Worm (Caenorhabditis elegans) whole organism, L4 larva: Measurements from ENCODE around the gene Y39G8B.10.

ENCODE experiments used
- D1046.2 ChIP-seq: fragments of 200-800 bp; sonication (Bioruptor generic); IDR thresholded peaks from 2 replicates; pipeline ENCODE4 v1.3.6; 2022; ENCODE audit warnings: missing genetic modification characterization, missing compliant biosample characterization
- F44E2.7 ChIP-seq: fragments of 200-800 bp; sonication (Bioruptor generic); IDR thresholded peaks from 2 replicates; pipeline ENCODE4 v2.1.2; 2022; ENCODE audit warnings: missing genetic modification characterization, missing compliant biosample characterization
- T26A8.4 ChIP-seq: fragments of 200-800 bp; sonication (Bioruptor generic); IDR thresholded peaks from 2 replicates; pipeline ENCODE4 v1.3.6; 2022; ENCODE audit warnings: missing genetic modification characterization, missing compliant biosample characterization
- Y105C5A.15 ChIP-seq: fragments of 200-800 bp; sonication (Bioruptor generic); IDR thresholded peaks from 2 replicates; pipeline ENCODE4 v1.3.6; 2022; ENCODE audit warnings: missing genetic modification characterization, missing compliant biosample characterization
- Y48G9A.11 ChIP-seq: fragments of 200-800 bp; sonication (Bioruptor generic); IDR thresholded peaks from 2 replicates; pipeline ENCODE4 v1.3.6; 2022; ENCODE audit warnings: missing genetic modification reagents, missing genetic modification characterization, missing compliant biosample characterization
- aha-1 ChIP-seq: fragments of 150-350 bp; peaks from one replicate; lab custom pipeline; 2014; ENCODE audit warnings: missing biosample characterization, missing genetic modification characterization
- ceh-28 ChIP-seq: fragments of 150-350 bp; optimal IDR thresholded peaks from 2 replicates; lab custom pipeline; 2014; ENCODE audit warnings: missing biosample characterization, missing genetic modification reagents, missing genetic modification characterization
- daf-12 ChIP-seq: fragments of 150-350 bp; optimal IDR thresholded peaks from 2 replicates; lab custom pipeline; 2014; ENCODE audit warnings: missing biosample characterization, missing genetic modification reagents, missing genetic modification characterization
- daf-16 ChIP-seq, 3 experiments: sonication (generic microtip); optimal IDR thresholded peaks; 2 replicates each; lab custom pipeline; 2016 to 2017; ENCODE audit warnings: missing genetic modification characterization in 3 of 3, missing genetic modification reagents in 3 of 3, mild to moderate bottlenecking in 2 of 3, missing compliant biosample characterization in 2 of 3, missing biosample characterization in 1 of 3, moderate library complexity in 1 of 3
- dmd-6 ChIP-seq: fragments of 200-800 bp; sonication (Bioruptor generic); IDR thresholded peaks from 2 replicates; pipeline ENCODE4 v1.3.6; 2022; ENCODE audit warnings: missing genetic modification reagents, missing genetic modification characterization, missing compliant biosample characterization
- dmd-9 ChIP-seq: fragments of 200-800 bp; sonication (Bioruptor generic); IDR thresholded peaks from 2 replicates; pipeline ENCODE4 v1.3.6; 2022; ENCODE audit warnings: missing genetic modification reagents, missing genetic modification characterization, missing compliant biosample characterization
- dve-1 ChIP-seq: sonication (generic microtip); optimal IDR thresholded peaks from 2 replicates; lab custom pipeline; 2017; ENCODE audit warnings: antibody characterized with exemption, mild to moderate bottlenecking, missing genetic modification characterization, missing compliant biosample characterization; ENCODE audit not compliant: insufficient read depth
- hlh-11 ChIP-seq: fragments of 200-800 bp; sonication (Bioruptor generic); optimal IDR thresholded peaks from 2 replicates; lab custom pipeline; 2018; ENCODE audit warnings: mild to moderate bottlenecking, missing genetic modification characterization, missing compliant biosample characterization
- jun-1 ChIP-seq: fragments of 150-350 bp; optimal IDR thresholded peaks from 2 replicates; lab custom pipeline; 2014; ENCODE audit warnings: missing biosample characterization, missing genetic modification reagents, missing genetic modification characterization
- lin-38 ChIP-seq: fragments of 200-800 bp; sonication (Bioruptor generic); IDR thresholded peaks from 2 replicates; pipeline ENCODE4 v1.3.6; 2022; ENCODE audit warnings: missing genetic modification reagents, missing genetic modification characterization, missing compliant biosample characterization
- madf-5 ChIP-seq, 2 experiments: fragments of 200-800 bp; sonication (Bioruptor generic); IDR thresholded peaks; 2 replicates each; pipeline ENCODE4 v1.3.6; 2022; ENCODE audit warnings: missing compliant biosample characterization in 2 of 2, missing genetic modification characterization in 2 of 2
- madf-9 ChIP-seq: fragments of 200-800 bp; sonication (Bioruptor generic); conservative IDR thresholded peaks from 2 replicates; pipeline ENCODE4 v1.3.6; 2022; ENCODE audit warnings: missing genetic modification reagents, missing genetic modification characterization, missing compliant biosample characterization
- mdl-1 ChIP-seq, 2 experiments: fragments of 150-350 bp in 1 of 2; sonication (generic microtip) in 1 of 2; optimal IDR thresholded peaks; 2 replicates each; lab custom pipeline; 2014 to 2017; ENCODE audit warnings: missing biosample characterization in 2 of 2, missing genetic modification characterization in 2 of 2
- mdt-29 ChIP-seq: fragments of 200-800 bp; sonication (Bioruptor generic); IDR thresholded peaks from 2 replicates; pipeline ENCODE4 v1.3.6; 2022; ENCODE audit warnings: missing genetic modification reagents, missing genetic modification characterization, missing compliant biosample characterization
- mes-2 ChIP-seq: sonication (generic microtip); optimal IDR thresholded peaks from 2 replicates; lab custom pipeline; 2016; ENCODE audit warnings: missing genotype, mild to moderate bottlenecking, missing genetic modification characterization, missing compliant biosample characterization; ENCODE audit not compliant: poor library complexity, severe bottlenecking
- nhr-111 ChIP-seq: fragments of 200-800 bp; sonication (Bioruptor generic); optimal IDR thresholded peaks from 2 replicates; lab custom pipeline; 2018; ENCODE audit warnings: mild to moderate bottlenecking, missing genetic modification characterization, missing compliant biosample characterization
- nhr-28 ChIP-seq: fragments of 150-350 bp; optimal IDR thresholded peaks from 2 replicates; lab custom pipeline; 2014; ENCODE audit warnings: missing biosample characterization, missing genetic modification characterization
- nhr-48 ChIP-seq: sonication (generic microtip); optimal IDR thresholded peaks from 2 replicates; lab custom pipeline; 2016; ENCODE audit warnings: mild to moderate bottlenecking, missing genetic modification characterization, missing compliant biosample characterization
- nhr-77 ChIP-seq: fragments of 150-350 bp; optimal IDR thresholded peaks from 2 replicates; lab custom pipeline; 2014; ENCODE audit warnings: missing biosample characterization, missing genetic modification characterization
- pqm-1 ChIP-seq: sonication (generic microtip); optimal IDR thresholded peaks from 2 replicates; lab custom pipeline; 2017; ENCODE audit warnings: missing biosample characterization, missing genetic modification characterization
- sdz-12 ChIP-seq: fragments of 200-800 bp; sonication (Bioruptor generic); optimal IDR thresholded peaks from 2 replicates; lab custom pipeline; 2018; ENCODE audit warnings: mild to moderate bottlenecking, missing genetic modification characterization, missing compliant biosample characterization
- set-16 ChIP-seq: fragments of 200-800 bp; sonication (Bioruptor generic); IDR thresholded peaks from 2 replicates; pipeline ENCODE4 v1.3.6; 2022; ENCODE audit warnings: missing genetic modification reagents, missing genetic modification characterization, missing compliant biosample characterization
- snpc-4 ChIP-seq: fragments of 150-350 bp; optimal IDR thresholded peaks from 2 replicates; lab custom pipeline; 2014; ENCODE audit warnings: missing biosample characterization, missing genetic modification characterization
- spr-1 ChIP-seq: sonication (generic microtip); optimal IDR thresholded peaks from 2 replicates; lab custom pipeline; 2016; ENCODE audit warnings: mild to moderate bottlenecking, missing genetic modification characterization, missing compliant biosample characterization
- unc-62 ChIP-seq, 3 experiments: fragments of 150-350 bp in 1 of 3; sonication (generic microtip); optimal IDR thresholded peaks in 2 of 3; peaks in 1 of 3; 1 replicate in 1 of 3; 2 replicates in 2 of 3; lab custom pipeline; 2014 to 2017; ENCODE audit warnings: missing biosample characterization in 3 of 3, missing genetic modification characterization in 3 of 3, missing genetic modification reagents in 3 of 3, missing genotype in 1 of 3
- vab-7 ChIP-seq: fragments of 200-800 bp; sonication (Bioruptor generic); IDR thresholded peaks from 2 replicates; pipeline ENCODE4 v1.3.6; 2022; ENCODE audit warnings: missing genetic modification reagents, missing genetic modification characterization, missing compliant biosample characterization
- zip-2 ChIP-seq: fragments of 150-350 bp; optimal IDR thresholded peaks from 2 replicates; lab custom pipeline; 2014; ENCODE audit warnings: missing biosample characterization, missing genetic modification characterization

The Y39G8B.10 gene

ce11 chrII:14005183-14005582, 22.3 kb upstream of the Y39G8B.10 start:
- no peak for TF ChIP-seq nhr-28 (tag; lab: Kevin White, UChicago)

- TF ChIP-seq mdl-1 (tag; optimal IDR thresholded peaks at IDR 0.05; lab: Kevin White, UChicago), result peak in 1 of 2 experiments; percentile 7
- TF ChIP-seq set-16 (GFP tag; lab: Robert Waterston, UW), result peak; percentile 57; the same call in 1 of the 2 replicates
- TF ChIP-seq pqm-1 (tag; lab: Kevin White, UChicago), result no peak
- TF ChIP-seq madf-5 (GFP tag; IDR thresholded peaks at IDR 0.05; lab: Robert Waterston, UW), result no peak
- 0 out of 2 replicates have a peak, but pooled peaks have one; percentile 20 for TF ChIP-seq T26A8.4 (GFP tag; lab: Robert Waterston, UW)
- TF ChIP-seq aha-1 (tag; lab: Kevin White, UChicago), result peak; percentile 35
- no peak for TF ChIP-seq Y48G9A.11 (GFP tag; lab: Robert Waterston, UW)
- no peak for TF ChIP-seq spr-1
- no peak for TF ChIP-seq jun-1 (tag; lab: Kevin White, UChicago)
- TF ChIP-seq ceh-28, result no peak
- no peak for TF ChIP-seq sdz-12
- no peak for TF ChIP-seq madf-9 (GFP tag; lab: Robert Waterston, UW)
- no peak for TF ChIP-seq F44E2.7
- TF ChIP-seq nhr-77 (tag; lab: Kevin White, UChicago), result no peak
- TF ChIP-seq daf-12 (tag; lab: Kevin White, UChicago), result no peak
- TF ChIP-seq zip-2 (tag; lab: Kevin White, UChicago), result no peak
- TF ChIP-seq D1046.2, result no peak
- TF ChIP-seq lin-38 (GFP tag; lab: Robert Waterston, UW), result no peak
- TF ChIP-seq dmd-9 (GFP tag; lab: Robert Waterston, UW), result no peak
- no peak for TF ChIP-seq nhr-111 (GFP tag; lab: Kevin White, UChicago)
- no peak for TF ChIP-seq snpc-4 (tag; lab: Kevin White, UChicago)
- TF ChIP-seq daf-16 (GFP tag; optimal IDR thresholded peaks at IDR 0.05; lab: Kevin White, UChicago), result no peak
- no peak for TF ChIP-seq daf-16 (tag; optimal IDR thresholded peaks at IDR 0.05; lab: Kevin White, UChicago)
- no peak for TF ChIP-seq mes-2 (tag; lab: Kevin White, UChicago)
- TF ChIP-seq hlh-11 (tag; lab: Kevin White, UChicago), result peak; percentile 51
- TF ChIP-seq nhr-48, result peak; percentile 23
- no peak for TF ChIP-seq mdt-29 (GFP tag; lab: Robert Waterston, UW)
- no peak for TF ChIP-seq Y105C5A.15 (GFP tag; lab: Robert Waterston, UW)
- TF ChIP-seq dmd-6, result no peak
- TF ChIP-seq, all 104 proteins: peak for 6
These were observed 21.9 kb upstream of the Y39G8B.10 start for ce11 chrII:14004770-14005169.

- TF ChIP-seq nhr-28 (tag; lab: Kevin White, UChicago), result peak; percentile 51
- TF ChIP-seq dve-1 (tag; lab: Kevin White, UChicago), result no peak
- TF ChIP-seq hlh-11 (tag; lab: Kevin White, UChicago), result peak; percentile 12
- peak; percentile 41 for TF ChIP-seq snpc-4 (tag; lab: Kevin White, UChicago)
These were observed 21.0 kb upstream of the Y39G8B.10 start for ce11 chrII:14003821-14004430.

- TF ChIP-seq unc-62 (GFP tag; optimal IDR thresholded peaks at IDR 0.05 in 1 of 2; lab: Kevin White, UChicago) (peak in 1 of 2 experiments; percentile 30), unc-62 (tag; optimal IDR thresholded peaks at IDR 0.05; lab: Kevin White, UChicago) (no peak), vab-7 (no peak), daf-16 (GFP tag; optimal IDR thresholded peaks at IDR 0.05; lab: Kevin White, UChicago) (no peak), daf-16 (tag; optimal IDR thresholded peaks at IDR 0.05; lab: Kevin White, UChicago) (peak; percentile 15)
- TF ChIP-seq, all 104 proteins: peak for 2
These were observed 19.3 kb upstream of the Y39G8B.10 start, which contains the start of gene F01D5.5 for ce11 chrII:14002200-14002599. Gene F01D5.5, minus strand, starts transcription at chrII:14002300.
